Worm (Caenorhabditis elegans) whole organism, L3 larva: Measurements from ENCODE around the gene meg-2.

Source experiments
- ZK546.5 ChIP-seq: sonication (generic microtip); optimal IDR thresholded peaks from 2 replicates; lab custom pipeline; 2017; ENCODE audit warnings: missing biosample characterization, missing genetic modification characterization
- ama-1 ChIP-seq: fragments of 150-350 bp; optimal IDR thresholded peaks from 2 replicates; lab custom pipeline; 2018
- ceh-82 ChIP-seq: fragments of 150-350 bp; optimal IDR thresholded peaks from 2 replicates; lab custom pipeline; 2014; ENCODE audit warnings: missing biosample characterization, missing genetic modification characterization
- egl-27 ChIP-seq: sonication (generic microtip); optimal IDR thresholded peaks from 4 replicates; lab custom pipeline; 2017; ENCODE audit warnings: missing biosample characterization, missing genetic modification reagents, missing genetic modification characterization
- elt-2 ChIP-seq: sonication (generic microtip); optimal IDR thresholded peaks from 2 replicates; lab custom pipeline; 2016; ENCODE audit warnings: missing genetic modification reagents, mild to moderate bottlenecking, missing genetic modification characterization, missing compliant biosample characterization
- elt-3 ChIP-seq, 3 experiments: fragments of 150-350 bp in 1 of 3; sonication (generic microtip) in 2 of 3; optimal IDR thresholded peaks; 2 replicates in 2 of 3; 4 replicates in 1 of 3; lab custom pipeline; 2014 to 2017; ENCODE audit warnings: missing biosample characterization in 3 of 3, missing genetic modification characterization in 3 of 3
- fos-1 ChIP-seq: fragments of 150-350 bp; optimal IDR thresholded peaks from 2 replicates; lab custom pipeline; 2014; ENCODE audit warnings: missing biosample characterization, missing genetic modification characterization
- jun-1 ChIP-seq: fragments of 150-350 bp; optimal IDR thresholded peaks from 2 replicates; lab custom pipeline; 2014; ENCODE audit warnings: missing biosample characterization, missing genetic modification reagents, missing genetic modification characterization
- mml-1 ChIP-seq: fragments of 150-350 bp; sonication (generic microtip); optimal IDR thresholded peaks from 3 replicates; lab custom pipeline; 2014; ENCODE audit warnings: missing biosample characterization, missing genetic modification characterization
- nhr-77 ChIP-seq: fragments of 150-350 bp; optimal IDR thresholded peaks from 2 replicates; lab custom pipeline; 2014; ENCODE audit warnings: missing biosample characterization, missing genetic modification characterization
- skn-1 ChIP-seq: fragments of 150-350 bp; optimal IDR thresholded peaks from 2 replicates; lab custom pipeline; 2014; ENCODE audit warnings: missing biosample characterization, missing genetic modification characterization
- snpc-4 ChIP-seq: fragments of 150-350 bp; optimal IDR thresholded peaks from 2 replicates; lab custom pipeline; 2014; ENCODE audit warnings: missing biosample characterization, missing genetic modification characterization
- unc-62 ChIP-seq: fragments of 150-350 bp; sonication (generic microtip); optimal IDR thresholded peaks from 4 replicates; lab custom pipeline; 2014; ENCODE audit warnings: missing biosample characterization, missing genetic modification reagents, missing genetic modification characterization

- TF ChIP-seq mml-1 (tag; lab: Kevin White, UChicago) (no peak), ZK546.5 (no peak), nhr-77 (tag; lab: Kevin White, UChicago) (no peak), snpc-4 (tag; lab: Kevin White, UChicago) (peak; percentile 63), unc-62 (GFP tag; lab: Kevin White, UChicago) (peak; percentile 79), elt-3 (tag; optimal IDR thresholded peaks at IDR 0.05; lab: Kevin White, UChicago) (no peak), ceh-82 (tag; lab: Kevin White, UChicago) (no peak), fos-1 (tag; lab: Kevin White, UChicago) (no peak), ama-1 (lab: Kevin White, UChicago) (no peak), egl-27 (tag; lab: Kevin White, UChicago) (peak; percentile 48), jun-1 (tag; lab: Kevin White, UChicago) (peak; percentile 76), elt-2 (tag; lab: Kevin White, UChicago) (peak; percentile 68), skn-1 (peak; percentile 24)
Observed at ce11 chrX:13969257-13969968, 43.5 kb upstream of the meg-2 start.
